Fruit fly (Drosophila melanogaster) whole organism: ENCODE measurements around the gene AP-2alpha.

Experiments used
- CG8478 ChIP-seq: fragments of >200 bp; optimal IDR thresholded peaks from 2 replicates; lab custom pipeline; 2018; ENCODE audit warnings: inconsistent platforms
- Dll ChIP-seq: fragments of >200 bp; optimal IDR thresholded peaks from 2 replicates; lab custom pipeline; 2017
- EcR ChIP-seq, 2 experiments: fragments of >200 bp; optimal IDR thresholded peaks; 2 replicates each; lab custom pipeline; 2017; ENCODE audit warnings: missing biosample characterization in 2 of 2, missing genetic modification characterization in 2 of 2, missing genetic modification reagents in 2 of 2
- pan ChIP-seq: fragments of >200 bp; optimal IDR thresholded peaks from 2 replicates; lab custom pipeline; 2017
- psq ChIP-seq: fragments of >200 bp; optimal IDR thresholded peaks from 2 replicates; lab custom pipeline; 2017
- usp ChIP-seq: fragments of >200 bp; optimal IDR thresholded peaks from 2 replicates; lab custom pipeline; 2017; ENCODE audit warnings: missing biosample characterization, missing genetic modification characterization, mixed read lengths

DNA sequence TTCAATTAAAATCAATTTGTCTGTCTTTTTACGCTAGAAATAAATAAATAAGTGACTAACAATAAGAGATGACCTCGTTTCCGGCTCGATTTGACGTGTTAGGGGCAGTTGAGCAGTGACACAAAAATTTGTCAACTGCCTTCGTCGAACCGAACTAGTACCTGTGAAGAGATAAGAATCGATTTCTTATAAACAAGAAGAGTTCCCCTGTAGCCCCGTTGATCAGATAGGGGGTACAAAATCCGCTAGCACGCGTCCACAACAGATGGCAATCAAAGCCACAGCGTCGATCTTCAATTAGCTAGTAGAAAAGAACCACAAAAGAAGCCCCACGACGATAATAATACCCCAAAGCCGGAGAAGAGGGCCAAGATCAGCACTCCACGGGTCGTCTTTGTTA, 42.8 kb downstream of the AP-2alpha start:
- no peak for TF ChIP-seq CG8478 (lab: Kevin White, UChicago)
- no peak for TF ChIP-seq usp (GFP tag; lab: Kevin White, UChicago)
- no peak for TF ChIP-seq psq (lab: Kevin White, UChicago)
- TF ChIP-seq EcR (GFP tag; optimal IDR thresholded peaks at IDR 0.05; lab: Kevin White, UChicago): no peak
- TF ChIP-seq pan (lab: Kevin White, UChicago): no peak
- no peak for TF ChIP-seq Dll (lab: Kevin White, UChicago)
